Worm (Caenorhabditis elegans): ENCODE results near the gene rabs-5.

DNA sequence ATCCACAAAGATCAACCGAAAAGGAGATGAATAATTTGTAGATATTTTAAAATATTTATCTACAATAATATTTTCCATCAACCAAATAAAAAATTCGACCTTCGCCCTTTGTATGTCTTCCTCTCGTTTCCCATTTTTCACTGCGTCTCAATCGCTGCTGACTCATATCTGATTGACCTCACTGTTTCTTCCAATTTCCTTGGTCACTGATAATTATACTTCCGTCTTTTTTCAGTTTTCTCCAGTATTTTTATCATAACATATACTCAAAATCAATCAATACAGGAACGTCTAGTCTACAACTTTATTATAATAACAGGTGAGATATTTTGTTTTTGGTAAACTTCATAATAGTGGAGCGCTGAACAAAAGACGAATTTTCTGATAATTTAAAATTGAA lies 31.6 kb upstream of the rabs-5 start, which contains the start of gene pmk-3:
- TF ChIP-seq ama-1 (optimal IDR thresholded peaks at IDR 0.05) (no peak), ceh-13 (GFP tag; optimal IDR thresholded peaks at IDR 0.05) (no peak), scrt-1 (GFP tag; IDR thresholded peaks at IDR 0.05) (no peak), hmg-4 (GFP tag; optimal IDR thresholded peaks at IDR 0.05) (no peak), tbx-11 (GFP tag; IDR thresholded peaks at IDR 0.05) (no peak)

Data from whole organism, early embryonic.